Fruit fly (Drosophila melanogaster) Kc167 (cell line): ENCODE data around the gene CG14300.

Experiments
- Myc ChIP-seq: fragments of >200 bp; optimal IDR thresholded peaks from 2 replicates; lab custom pipeline; 2017; ENCODE audit warnings: missing external identifiers
- Sin3A ChIP-seq: fragments of >200 bp; optimal IDR thresholded peaks from 2 replicates; lab custom pipeline; 2018; ENCODE audit warnings: missing external identifiers
- h ChIP-seq: fragments of >200 bp; optimal IDR thresholded peaks from 3 replicates; lab custom pipeline; 2018; ENCODE audit warnings: missing external identifiers
- psq ChIP-seq: fragments of >200 bp; optimal IDR thresholded peaks from 2 replicates; lab custom pipeline; 2017; ENCODE audit warnings: missing external identifiers
- ttk ChIP-seq: sonication (Bioruptor generic); optimal IDR thresholded peaks from 2 replicates; lab custom pipeline; 2017; ENCODE audit warnings: missing external identifiers

dm6 chr3R:18658945-18659642, 34.4 kb downstream of the CG14300 start, which contains the start of the genes CG31224 and CstF64:
- no peak for TF ChIP-seq psq (lab: Kevin White, UChicago)
- no peak for TF ChIP-seq Sin3A
- no peak for TF ChIP-seq ttk (lab: Kevin White, UChicago)
- TF ChIP-seq h (lab: Kevin White, UChicago) = no peak
- TF ChIP-seq Myc (lab: Kevin White, UChicago) = no peak
